Worm (Caenorhabditis elegans) whole organism, mixed stage, embryonic: Measurements from ENCODE around the gene irld-6.

Experiments
- M03D4.4 ChIP-seq: sonication (generic microtip); optimal IDR thresholded peaks from 2 replicates; lab custom pipeline; 2017; ENCODE audit warnings: mild to moderate bottlenecking, missing genetic modification characterization, missing compliant biosample characterization
- blmp-1 ChIP-seq: fragments of 150-350 bp; optimal IDR thresholded peaks from 2 replicates; lab custom pipeline; 2014; ENCODE audit warnings: missing biosample characterization, missing genetic modification characterization
- ceh-39 ChIP-seq: fragments of 150-350 bp; optimal IDR thresholded peaks from 2 replicates; lab custom pipeline; 2014; ENCODE audit warnings: missing biosample characterization, missing genetic modification characterization
- ceh-43 ChIP-seq: fragments of 200-800 bp; sonication (Bioruptor generic); optimal IDR thresholded peaks from 2 replicates; lab custom pipeline; 2018; ENCODE audit warnings: mild to moderate bottlenecking, missing genetic modification characterization, moderate library complexity, missing compliant biosample characterization
- ceh-83 ChIP-seq: fragments of 200-800 bp; sonication (Bioruptor generic); optimal IDR thresholded peaks from 2 replicates; lab custom pipeline; 2018; ENCODE audit warnings: mild to moderate bottlenecking, missing genetic modification characterization, missing compliant biosample characterization
- ces-1 ChIP-seq: fragments of 150-350 bp; optimal IDR thresholded peaks from 2 replicates; lab custom pipeline; 2014; ENCODE audit warnings: missing biosample characterization, missing genetic modification reagents, missing genetic modification characterization
- cnd-1 ChIP-seq: fragments of 200-800 bp; sonication (Bioruptor generic); optimal IDR thresholded peaks from 2 replicates; lab custom pipeline; 2018; ENCODE audit warnings: mild to moderate bottlenecking, missing genetic modification characterization, missing compliant biosample characterization
- drap-1 ChIP-seq: fragments of 200-800 bp; sonication (Bioruptor generic); optimal IDR thresholded peaks from 3 replicates; lab custom pipeline; 2018; ENCODE audit warnings: mild to moderate bottlenecking, missing genetic modification characterization, missing compliant biosample characterization
- elt-1 ChIP-seq: sonication (generic microtip); optimal IDR thresholded peaks from 2 replicates; lab custom pipeline; 2017; ENCODE audit warnings: missing genetic modification characterization, mild to moderate bottlenecking, missing compliant biosample characterization, antibody characterized with exemption, moderate library complexity, borderline replicate concordance; ENCODE audit not compliant: insufficient read depth
- elt-3 ChIP-seq: fragments of 150-350 bp; optimal IDR thresholded peaks from 2 replicates; lab custom pipeline; 2014; ENCODE audit warnings: missing biosample characterization, missing genetic modification characterization
- flh-1 ChIP-seq: fragments of 200-800 bp; sonication (Bioruptor generic); optimal IDR thresholded peaks from 2 replicates; lab custom pipeline; 2018; ENCODE audit warnings: mild to moderate bottlenecking, missing genetic modification characterization, moderate library complexity, missing compliant biosample characterization
- ham-2 ChIP-seq: fragments of 200-800 bp; sonication (Bioruptor generic); optimal IDR thresholded peaks from 2 replicates; lab custom pipeline; 2018; ENCODE audit warnings: mild to moderate bottlenecking, missing genetic modification characterization, missing compliant biosample characterization
- hlh-1 ChIP-seq: fragments of 150-350 bp; optimal IDR thresholded peaks from 2 replicates; lab custom pipeline; 2014; ENCODE audit warnings: missing biosample characterization, missing genetic modification reagents, missing genetic modification characterization
- lin-13 ChIP-seq: fragments of 150-350 bp; optimal IDR thresholded peaks from 2 replicates; lab custom pipeline; 2014; ENCODE audit warnings: missing biosample characterization, missing genetic modification characterization
- lin-32 ChIP-seq: fragments of 200-800 bp; sonication (Bioruptor generic); optimal IDR thresholded peaks from 2 replicates; lab custom pipeline; 2018; ENCODE audit warnings: mild to moderate bottlenecking, missing genetic modification characterization, missing compliant biosample characterization
- lsy-2 ChIP-seq: fragments of 150-350 bp; optimal IDR thresholded peaks from 2 replicates; lab custom pipeline; 2014; ENCODE audit warnings: missing biosample characterization, missing genetic modification characterization
- mep-1 ChIP-seq: fragments of 150-350 bp; optimal IDR thresholded peaks from 2 replicates; lab custom pipeline; 2017; ENCODE audit warnings: missing biosample characterization, missing genetic modification reagents, missing genetic modification characterization, inconsistent platforms
- nhr-12 ChIP-seq: fragments of 150-350 bp; optimal IDR thresholded peaks from 2 replicates; lab custom pipeline; 2014; ENCODE audit warnings: missing biosample characterization, missing genetic modification characterization
- nhr-2 ChIP-seq: fragments of 150-350 bp; optimal IDR thresholded peaks from 2 replicates; lab custom pipeline; 2014; ENCODE audit warnings: missing biosample characterization, missing genetic modification characterization
- nhr-237 ChIP-seq: fragments of 150-350 bp; optimal IDR thresholded peaks from 2 replicates; lab custom pipeline; 2014; ENCODE audit warnings: missing biosample characterization, missing genetic modification characterization
- nhr-28 ChIP-seq: fragments of 150-350 bp; optimal IDR thresholded peaks from 2 replicates; lab custom pipeline; 2014; ENCODE audit warnings: missing biosample characterization, missing genetic modification characterization
- nhr-76 ChIP-seq: sonication (generic microtip); optimal IDR thresholded peaks from 2 replicates; lab custom pipeline; 2017; ENCODE audit warnings: missing biosample characterization, missing genetic modification characterization
- pha-4 ChIP-seq: fragments of 150-350 bp; optimal IDR thresholded peaks from 2 replicates; lab custom pipeline; 2018; ENCODE audit warnings: missing biosample characterization, missing genetic modification reagents, missing genetic modification characterization
- sem-2 ChIP-seq: fragments of 200-800 bp; sonication (Bioruptor generic); optimal IDR thresholded peaks from 2 replicates; lab custom pipeline; 2018; ENCODE audit warnings: mild to moderate bottlenecking, missing genetic modification characterization, missing compliant biosample characterization
- sptf-1 ChIP-seq: sonication (generic microtip); optimal IDR thresholded peaks from 2 replicates; lab custom pipeline; 2017; ENCODE audit warnings: mild to moderate bottlenecking, missing genetic modification characterization, moderate library complexity, missing compliant biosample characterization
- unc-120 ChIP-seq: sonication (generic microtip); optimal IDR thresholded peaks from 2 replicates; lab custom pipeline; 2017; ENCODE audit warnings: missing genetic modification characterization, missing compliant biosample characterization; ENCODE audit not compliant: poor library complexity, severe bottlenecking
- unc-39 ChIP-seq: fragments of 150-350 bp; optimal IDR thresholded peaks from 2 replicates; lab custom pipeline; 2014; ENCODE audit warnings: missing biosample characterization, missing genetic modification characterization
- zip-8 ChIP-seq: fragments of 150-350 bp; optimal IDR thresholded peaks from 2 replicates; lab custom pipeline; 2014; ENCODE audit warnings: missing biosample characterization, missing genetic modification characterization
- ztf-11 ChIP-seq: fragments of 150-350 bp; optimal IDR thresholded peaks from 2 replicates; lab custom pipeline; 2014; ENCODE audit warnings: missing biosample characterization, missing genetic modification characterization

The irld-6 gene

ce11 chrV:10712608-10712900 is 44.0 kb downstream of the irld-6 start:
- TF ChIP-seq nhr-2 (tag; lab: Kevin White, UChicago) = no peak
- no peak for TF ChIP-seq hlh-1 (tag; lab: Kevin White, UChicago)
- no peak for TF ChIP-seq lin-13 (tag; lab: Kevin White, UChicago)
- no peak for TF ChIP-seq zip-8
- no peak for TF ChIP-seq pha-4 (tag; lab: Kevin White, UChicago)
- no peak for TF ChIP-seq lin-32
- no peak for TF ChIP-seq mep-1 (tag; lab: Kevin White, UChicago)
- no peak for TF ChIP-seq flh-1 (GFP tag; lab: Kevin White, UChicago)
- no peak for TF ChIP-seq ham-2 (GFP tag; lab: Kevin White, UChicago)
- TF ChIP-seq nhr-28 (tag; lab: Kevin White, UChicago) = no peak
- TF ChIP-seq unc-39 (tag; lab: Kevin White, UChicago) = no peak
- TF ChIP-seq lsy-2 (tag; lab: Kevin White, UChicago) = no peak
- TF ChIP-seq drap-1 = no peak
- TF ChIP-seq sptf-1 = no peak
- TF ChIP-seq elt-3 (tag; lab: Kevin White, UChicago) = no peak

ce11 chrV:10711829-10712607 is 44.6 kb downstream of the irld-6 start:
- TF ChIP-seq sem-2 (GFP tag; lab: Kevin White, UChicago) (no peak), unc-120 (tag; lab: Kevin White, UChicago) (peak; percentile 16), flh-1 (GFP tag; lab: Kevin White, UChicago) (no peak)

- TF ChIP-seq ztf-11 (tag; lab: Kevin White, UChicago) = no peak
- no peak for TF ChIP-seq ceh-39 (tag; lab: Kevin White, UChicago)
- no peak for TF ChIP-seq elt-3 (tag; lab: Kevin White, UChicago)
- TF ChIP-seq unc-120 (tag; lab: Kevin White, UChicago) = no peak
- TF ChIP-seq lin-32 = no peak
- no peak for TF ChIP-seq ces-1 (GFP tag; lab: Kevin White, UChicago)
- no peak for TF ChIP-seq sptf-1
- TF ChIP-seq lsy-2 (tag; lab: Kevin White, UChicago) = no peak
- no peak for TF ChIP-seq cnd-1
- no peak for TF ChIP-seq M03D4.4
- TF ChIP-seq lin-13 (tag; lab: Kevin White, UChicago) = no peak
- no peak for TF ChIP-seq blmp-1 (tag; lab: Kevin White, UChicago)
- no peak for TF ChIP-seq ceh-43 (GFP tag; lab: Kevin White, UChicago)
- no peak for TF ChIP-seq elt-1 (tag; lab: Kevin White, UChicago)
- TF ChIP-seq flh-1 (GFP tag; lab: Kevin White, UChicago) = no peak
- TF ChIP-seq nhr-12 = no peak
- no peak for TF ChIP-seq nhr-2 (tag; lab: Kevin White, UChicago)
These were observed 45.6 kb downstream of the irld-6 start for ce11 chrV:10711004-10711403.

ce11 chrV:10709385-10709784 is 47.2 kb downstream of the irld-6 start:
- TF ChIP-seq M03D4.4 (no peak), elt-1 (tag; lab: Kevin White, UChicago) (no peak), nhr-2 (tag; lab: Kevin White, UChicago) (no peak), unc-39 (tag; lab: Kevin White, UChicago) (no peak), ceh-39 (tag; lab: Kevin White, UChicago) (no peak), lin-13 (tag; lab: Kevin White, UChicago) (no peak), ces-1 (GFP tag; lab: Kevin White, UChicago) (no peak), nhr-28 (tag; lab: Kevin White, UChicago) (no peak), nhr-76 (no peak), ceh-83 (GFP tag; lab: Kevin White, UChicago) (no peak), nhr-237 (tag; lab: Kevin White, UChicago) (no peak)

ce11 chrV:10708346-10708745 is 48.3 kb downstream of the irld-6 start:
- no peak for TF ChIP-seq lin-32
